Fruit fly (Drosophila melanogaster) Kc167 (cell line): Measurements from ENCODE around the gene CG7884.

Experiments
- Myc ChIP-seq: fragments of >200 bp; optimal IDR thresholded peaks from 2 replicates; lab custom pipeline; 2017; ENCODE audit warnings: missing external identifiers
- Sin3A ChIP-seq: fragments of >200 bp; optimal IDR thresholded peaks from 2 replicates; lab custom pipeline; 2018; ENCODE audit warnings: missing external identifiers
- h ChIP-seq: fragments of >200 bp; optimal IDR thresholded peaks from 3 replicates; lab custom pipeline; 2018; ENCODE audit warnings: missing external identifiers
- insv ChIP-seq: fragments of >200 bp; optimal IDR thresholded peaks from 3 replicates; lab custom pipeline; 2018; ENCODE audit warnings: missing external identifiers
- psq ChIP-seq: fragments of >200 bp; optimal IDR thresholded peaks from 2 replicates; lab custom pipeline; 2017; ENCODE audit warnings: missing external identifiers
- ttk ChIP-seq: sonication (Bioruptor generic); optimal IDR thresholded peaks from 2 replicates; lab custom pipeline; 2017; ENCODE audit warnings: missing external identifiers

Gene CG7884

DNA sequence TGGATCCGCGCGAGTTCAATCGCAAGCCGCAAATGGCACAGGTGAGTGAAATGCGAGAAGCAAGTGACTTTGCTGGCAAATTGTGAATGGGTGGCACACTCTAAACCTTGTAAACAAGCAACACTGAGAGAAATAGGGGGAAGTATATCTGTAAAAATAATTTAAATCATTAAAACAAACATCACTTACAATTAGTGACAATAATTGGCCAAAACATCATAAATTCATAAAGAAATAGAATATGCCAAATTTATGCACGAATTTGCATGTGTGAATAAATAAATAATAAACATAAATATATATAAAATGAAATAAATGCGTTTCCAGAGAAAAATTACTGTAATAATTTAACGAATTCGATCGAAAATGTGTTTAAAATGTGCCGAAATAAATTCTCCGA is 42.1 kb downstream of the CG7884 start:
- TF ChIP-seq psq (lab: Kevin White, UChicago) (no peak), Myc (lab: Kevin White, UChicago) (no peak), h (lab: Kevin White, UChicago) (no peak), insv (lab: Kevin White, UChicago) (no peak), ttk (no peak), Sin3A (lab: Kevin White, UChicago) (no peak)

DNA sequence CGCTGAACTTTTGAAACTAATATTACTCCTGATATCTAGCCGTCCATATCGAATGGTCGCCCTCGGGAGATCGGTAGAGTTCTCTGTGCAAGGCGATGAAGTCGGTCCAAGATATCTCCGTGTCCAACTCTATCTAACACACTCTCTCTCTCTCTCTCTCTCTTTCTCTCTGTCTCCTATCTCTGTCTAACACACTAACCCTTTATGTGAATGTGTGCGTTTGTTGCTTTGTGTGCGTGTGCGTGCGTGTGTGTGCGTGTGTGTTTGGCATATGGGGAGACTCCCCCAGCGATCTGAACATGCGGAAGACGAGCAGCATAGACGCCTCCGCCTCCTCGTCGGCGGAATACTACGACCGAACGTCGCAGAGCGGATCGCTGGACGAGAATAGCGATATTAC is 44.0 kb downstream of the CG7884 start:
- TF ChIP-seq ttk (no peak), h (lab: Kevin White, UChicago) (no peak), insv (lab: Kevin White, UChicago) (no peak), Myc (lab: Kevin White, UChicago) (no peak), psq (lab: Kevin White, UChicago) (no peak), Sin3A (lab: Kevin White, UChicago) (no peak)

DNA sequence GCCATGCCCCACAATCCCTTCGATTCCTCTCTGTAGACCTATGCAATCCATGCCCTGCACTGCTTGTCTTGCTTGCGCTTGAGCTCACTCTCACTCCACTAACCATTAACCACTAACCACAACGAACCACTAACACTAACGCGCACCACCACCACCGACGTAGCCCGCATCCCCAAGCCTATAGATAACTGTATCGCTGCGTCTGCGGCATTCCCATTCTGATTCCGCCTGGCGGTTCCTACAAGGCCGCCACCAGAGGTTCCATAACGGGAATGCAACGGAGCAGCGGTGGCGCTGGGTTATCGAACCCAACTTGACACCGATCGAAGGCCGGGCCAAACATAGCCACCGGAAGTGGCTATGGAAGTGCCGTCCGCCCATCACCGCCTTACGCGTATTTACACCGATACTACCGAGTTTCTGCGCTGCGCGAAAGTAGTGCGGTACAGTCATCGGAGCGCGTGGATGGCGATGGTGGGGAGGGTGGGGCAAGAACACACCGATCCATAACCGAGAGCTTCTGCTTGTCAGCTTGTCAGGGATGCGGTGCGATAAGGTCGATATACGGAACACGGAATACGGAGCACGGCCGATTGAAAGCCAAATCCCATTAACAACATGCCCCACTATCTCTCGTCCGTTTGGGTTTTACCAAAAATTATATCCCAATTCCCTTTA is 45.5 kb downstream of the CG7884 start:
- no peak for TF ChIP-seq Myc (lab: Kevin White, UChicago)
- TF ChIP-seq psq (lab: Kevin White, UChicago): no peak
- no peak for TF ChIP-seq insv (lab: Kevin White, UChicago)
- TF ChIP-seq Sin3A (lab: Kevin White, UChicago): no peak
- no peak for TF ChIP-seq h (lab: Kevin White, UChicago)

DNA sequence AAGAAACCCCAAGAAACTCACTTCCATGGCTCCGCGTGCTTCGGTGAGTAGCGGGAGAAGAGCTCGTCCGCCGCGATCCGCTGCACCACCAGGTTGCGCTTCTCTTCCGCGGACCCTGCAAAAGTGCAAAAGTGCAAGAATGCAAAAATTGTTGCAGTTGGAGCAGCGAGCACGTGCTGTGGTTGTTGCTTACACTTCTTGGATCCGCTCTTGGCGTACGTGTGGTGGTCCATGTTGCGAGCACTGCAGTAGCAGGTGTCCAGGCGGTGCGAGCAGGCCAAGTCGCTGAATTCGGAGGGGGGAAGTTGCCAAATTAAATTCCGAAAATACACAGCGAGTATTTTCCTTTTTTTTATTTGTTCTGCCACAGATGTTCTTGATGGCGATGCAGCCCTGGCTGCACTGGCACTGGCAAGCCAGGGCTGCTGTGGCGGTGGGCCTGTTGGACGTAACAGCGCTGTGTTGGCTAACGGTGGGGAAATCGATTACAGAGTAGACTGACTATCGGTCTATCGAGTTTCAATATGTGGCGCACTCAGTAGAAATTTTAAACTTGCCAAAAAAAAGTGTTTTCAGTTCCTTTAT is 48.2 kb downstream of the CG7884 start, which contains the start of gene CG8010:
Gene CG8010, minus strand, starts transcription at position 413 of the 585 bp plus-strand sequence.
- TF ChIP-seq ttk (no peak), Sin3A (lab: Kevin White, UChicago) (no peak), h (lab: Kevin White, UChicago) (no peak), Myc (lab: Kevin White, UChicago) (no peak), insv (lab: Kevin White, UChicago) (no peak), psq (lab: Kevin White, UChicago) (no peak)

DNA sequence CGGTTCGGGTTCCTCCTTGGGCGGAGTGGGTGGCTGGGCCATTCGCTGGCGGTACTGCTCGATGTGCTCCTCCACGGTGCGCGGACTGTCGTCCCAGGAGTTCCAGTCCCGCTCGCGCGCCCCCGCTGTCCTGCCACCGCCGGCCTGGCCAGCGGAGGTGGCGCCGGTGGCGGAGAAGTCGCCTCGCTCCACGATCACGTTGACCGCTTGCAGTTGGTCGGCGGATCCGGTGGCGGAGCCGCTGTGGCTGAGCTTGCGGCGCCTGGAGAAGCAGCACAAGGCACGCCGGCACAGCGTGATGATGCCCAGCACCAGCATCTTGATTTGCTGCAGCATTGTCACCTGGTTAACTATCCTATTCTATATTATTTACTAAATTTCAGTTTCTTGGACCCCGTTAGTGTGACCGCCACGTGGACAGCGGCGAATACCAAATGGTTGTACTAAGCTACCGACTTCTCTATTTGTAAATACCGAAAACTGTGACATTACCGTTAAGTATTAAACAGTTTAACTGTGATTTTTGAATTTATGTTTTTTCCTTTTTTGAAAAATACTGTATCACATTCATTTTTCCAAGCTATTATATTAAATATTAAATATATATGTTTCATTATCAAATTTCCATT is 56.2 kb downstream of the CG7884 start, which contains the start of the genes CG32537 and CG32536:
Gene CG32537, minus strand, starts transcription at position 51 of the 629 bp plus-strand sequence.
Gene CG32536, minus strand, starts transcription at position 410 of the 629 bp plus-strand sequence.
- TF ChIP-seq ttk (no peak), Sin3A (lab: Kevin White, UChicago) (no peak), h (lab: Kevin White, UChicago) (no peak), insv (lab: Kevin White, UChicago) (no peak), Myc (lab: Kevin White, UChicago) (no peak), psq (lab: Kevin White, UChicago) (no peak)

DNA sequence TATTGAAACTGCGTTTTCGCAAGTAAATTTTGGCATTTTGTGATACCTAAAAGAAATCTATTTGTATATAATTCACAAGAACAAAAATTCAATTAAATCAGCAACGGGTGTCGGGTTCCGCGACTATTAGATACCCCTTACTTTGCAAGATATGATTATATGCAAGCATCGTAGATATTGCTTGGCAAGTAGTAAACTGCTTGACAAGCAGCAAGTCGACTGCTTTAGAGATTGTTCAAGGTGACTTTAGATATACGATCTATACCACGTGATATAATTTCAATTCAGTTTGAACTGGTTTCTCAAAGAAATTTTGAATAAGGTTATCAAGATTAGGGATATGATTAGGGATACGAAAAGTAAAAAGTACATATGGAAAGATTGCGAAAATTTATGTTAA is 58.0 kb downstream of the CG7884 start:
- no peak for TF ChIP-seq Sin3A (lab: Kevin White, UChicago)
- no peak for TF ChIP-seq ttk
- no peak for TF ChIP-seq insv (lab: Kevin White, UChicago)
- no peak for TF ChIP-seq psq (lab: Kevin White, UChicago)
- TF ChIP-seq h (lab: Kevin White, UChicago): no peak
- no peak for TF ChIP-seq Myc (lab: Kevin White, UChicago)

DNA sequence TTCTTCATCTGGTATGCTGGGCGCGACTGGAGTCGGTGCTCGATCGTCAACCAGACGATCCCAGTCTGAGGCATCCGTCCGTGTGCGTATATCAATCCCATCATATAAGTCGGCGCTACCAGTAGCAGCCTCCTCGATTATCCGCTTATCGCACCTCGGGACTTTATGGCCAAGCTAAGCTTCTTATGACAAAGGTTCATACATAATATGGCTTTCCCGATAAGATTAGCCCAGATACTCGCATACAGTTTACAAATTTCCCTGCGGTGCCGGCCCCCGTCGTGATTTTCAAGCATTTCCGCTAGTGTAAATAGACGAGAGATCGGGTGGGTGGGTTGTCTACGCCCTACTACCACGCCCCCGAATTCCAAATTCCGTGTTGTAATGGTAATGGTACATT is 59.8 kb downstream of the CG7884 start, which contains the start of gene CG8028:
Gene CG8028, minus strand, starts transcription at position 101 of the 400 bp plus-strand sequence.
- TF ChIP-seq psq (lab: Kevin White, UChicago): no peak
- no peak for TF ChIP-seq ttk
- TF ChIP-seq Sin3A (lab: Kevin White, UChicago): no peak
- no peak for TF ChIP-seq h (lab: Kevin White, UChicago)
- no peak for TF ChIP-seq insv (lab: Kevin White, UChicago)
- no peak for TF ChIP-seq Myc (lab: Kevin White, UChicago)

DNA sequence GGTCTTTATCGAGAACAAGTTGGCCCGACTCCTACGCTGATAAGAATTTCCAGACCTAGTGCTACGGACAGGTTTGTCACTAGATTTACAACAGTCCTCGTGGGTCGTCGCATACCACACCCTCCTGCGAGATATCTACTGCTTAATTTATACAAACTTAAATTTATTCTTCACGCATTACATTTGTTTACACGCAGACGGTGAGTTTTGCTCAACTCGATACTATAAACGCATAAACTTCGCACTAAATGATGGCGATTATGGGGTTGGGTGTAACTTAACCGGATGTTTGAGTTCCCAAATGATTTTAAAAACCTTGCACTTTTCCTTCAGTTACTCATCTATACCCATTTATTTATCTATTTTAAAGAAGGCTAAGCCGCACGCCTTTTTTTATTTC is 60.3 kb downstream of the CG7884 start:
- TF ChIP-seq Myc (lab: Kevin White, UChicago): no peak
- no peak for TF ChIP-seq Sin3A (lab: Kevin White, UChicago)
- TF ChIP-seq insv (lab: Kevin White, UChicago): no peak
- TF ChIP-seq psq (lab: Kevin White, UChicago): no peak
- no peak for TF ChIP-seq h (lab: Kevin White, UChicago)
- TF ChIP-seq ttk: no peak

DNA sequence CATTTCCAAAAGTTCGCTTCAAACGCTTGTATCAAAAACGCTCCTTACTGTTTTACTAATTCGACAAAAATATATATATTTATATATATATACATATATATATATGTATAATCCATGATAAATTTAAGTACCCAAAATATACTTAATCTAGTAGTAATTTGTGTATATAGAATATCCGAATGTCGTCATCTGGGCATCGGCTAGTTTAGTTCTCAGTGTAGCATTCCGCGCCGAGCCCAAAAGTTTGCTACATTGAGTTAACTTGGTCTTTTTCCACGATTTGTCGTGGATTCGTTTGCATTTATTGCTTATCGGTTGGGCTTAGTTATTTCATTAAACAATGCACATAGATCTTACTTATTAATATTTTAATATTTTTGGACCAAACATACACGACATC is 60.8 kb downstream of the CG7884 start:
- TF ChIP-seq psq (lab: Kevin White, UChicago): no peak
- TF ChIP-seq ttk: no peak
- no peak for TF ChIP-seq insv (lab: Kevin White, UChicago)
- no peak for TF ChIP-seq h (lab: Kevin White, UChicago)
- TF ChIP-seq Sin3A (lab: Kevin White, UChicago): no peak
- TF ChIP-seq Myc (lab: Kevin White, UChicago): no peak

DNA sequence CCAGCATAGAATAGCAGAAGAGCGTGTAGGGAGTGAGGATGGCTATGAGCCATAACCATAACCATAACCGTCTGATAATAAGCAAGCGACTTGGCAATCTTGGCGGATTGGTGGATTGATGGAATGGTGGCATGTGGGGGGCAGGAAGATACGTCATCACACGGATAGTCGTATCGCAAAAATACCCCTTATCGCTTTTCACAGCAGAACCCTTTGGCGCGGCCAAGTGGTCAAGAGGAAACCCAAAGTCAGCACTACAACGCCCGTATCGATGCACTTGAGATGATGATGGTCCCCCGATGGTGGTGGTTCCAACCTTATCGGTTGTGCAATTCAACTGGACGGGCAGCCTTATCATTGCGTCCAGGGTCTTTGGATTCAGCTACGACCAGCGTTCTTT is 65.0 kb downstream of the CG7884 start:
- TF ChIP-seq psq (lab: Kevin White, UChicago) (no peak), Myc (lab: Kevin White, UChicago) (no peak), Sin3A (lab: Kevin White, UChicago) (no peak), insv (lab: Kevin White, UChicago) (no peak), h (lab: Kevin White, UChicago) (no peak), ttk (no peak)
